Worm (Caenorhabditis elegans) whole organism, young adult: ENCODE results near the gene lro-1.
A peak's percentile ranks its signal among the peaks of the same experiment; 100 is the strongest.

ENCODE experiments used
- B0019.2 ChIP-seq: fragments of 200-800 bp; sonication (Bioruptor generic); conservative IDR thresholded peaks from 2 replicates; pipeline ENCODE4 v1.3.6; 2022; ENCODE audit warnings: missing genetic modification reagents, missing genetic modification characterization, missing compliant biosample characterization
- B0336.3 ChIP-seq: fragments of 200-800 bp; sonication (Bioruptor generic); IDR thresholded peaks from 2 replicates; pipeline ENCODE4 v1.3.6; 2022; ENCODE audit warnings: missing genetic modification characterization, missing compliant biosample characterization
- D2030.7 ChIP-seq: fragments of 200-800 bp; sonication (Bioruptor generic); IDR thresholded peaks from 2 replicates; pipeline ENCODE4 v1.3.6; 2022; ENCODE audit warnings: missing genetic modification reagents, missing genetic modification characterization, missing compliant biosample characterization
- F22D6.2 ChIP-seq: sonication (generic microtip); optimal IDR thresholded peaks from 2 replicates; lab custom pipeline; 2016; ENCODE audit warnings: mild to moderate bottlenecking, missing genetic modification characterization, missing compliant biosample characterization
- F33H1.4 ChIP-seq: fragments of 200-800 bp; sonication (Bioruptor generic); IDR thresholded peaks from 2 replicates; pipeline ENCODE4 v1.3.6; 2022; ENCODE audit warnings: missing genetic modification reagents, missing genetic modification characterization, missing compliant biosample characterization
- F49E8.2 ChIP-seq: sonication (generic microtip); optimal IDR thresholded peaks from 3 replicates; lab custom pipeline; 2017; ENCODE audit warnings: missing genetic modification characterization, mild to moderate bottlenecking, missing compliant biosample characterization, antibody characterized with exemption, moderate library complexity; ENCODE audit not compliant: insufficient read depth
- F57A8.1 ChIP-seq: fragments of 200-800 bp; sonication (Bioruptor generic); optimal IDR thresholded peaks from 2 replicates; lab custom pipeline; 2018; ENCODE audit warnings: mild to moderate bottlenecking, missing genetic modification characterization, moderate library complexity, missing compliant biosample characterization
- T26A5.8 ChIP-seq: sonication (generic microtip); optimal IDR thresholded peaks from 2 replicates; lab custom pipeline; 2016; ENCODE audit warnings: missing genetic modification characterization, missing compliant biosample characterization
- Y53F4B.3 ChIP-seq: fragments of 200-800 bp; sonication (Bioruptor generic); IDR thresholded peaks from 2 replicates; pipeline ENCODE4 v1.3.6; 2022; ENCODE audit warnings: missing genetic modification reagents, missing genetic modification characterization, missing compliant biosample characterization
- Y56A3A.18 ChIP-seq: fragments of 200-800 bp; sonication (Bioruptor generic); IDR thresholded peaks from 2 replicates; pipeline ENCODE4 v1.3.6; 2022; ENCODE audit warnings: missing genetic modification reagents, missing genetic modification characterization, missing compliant biosample characterization
- Y79H2A.3 ChIP-seq: fragments of 200-800 bp; sonication (Bioruptor generic); conservative IDR thresholded peaks from 2 replicates; pipeline ENCODE4 v1.3.6; 2022; ENCODE audit warnings: missing genetic modification reagents, missing genetic modification characterization, missing compliant biosample characterization
- akir-1 ChIP-seq: fragments of 200-800 bp; sonication (Bioruptor generic); optimal IDR thresholded peaks from 2 replicates; lab custom pipeline; 2018; ENCODE audit warnings: mild to moderate bottlenecking, missing genetic modification characterization, moderate library complexity, missing compliant biosample characterization
- ama-1 ChIP-seq, 3 experiments: fragments of 150-350 bp in 1 of 3; sonication (generic microtip) in 2 of 3; optimal IDR thresholded peaks; 2 replicates each; lab custom pipeline; 2014 to 2018; ENCODE audit warnings: missing biosample characterization in 2 of 3, missing genetic modification characterization in 2 of 3, missing genetic modification reagents in 2 of 3
- bed-1 ChIP-seq: fragments of 200-800 bp; sonication (Bioruptor generic); IDR thresholded peaks from 2 replicates; pipeline ENCODE4 v1.3.6; 2022; ENCODE audit warnings: missing genetic modification reagents, missing genetic modification characterization, missing compliant biosample characterization
- chd-7 ChIP-seq: sonication (generic microtip); optimal IDR thresholded peaks from 2 replicates; lab custom pipeline; 2016; ENCODE audit warnings: mild to moderate bottlenecking, missing genetic modification characterization, moderate library complexity, missing compliant biosample characterization
- dpff-1 ChIP-seq: sonication (generic microtip); optimal IDR thresholded peaks from 2 replicates; lab custom pipeline; 2017; ENCODE audit warnings: mild to moderate bottlenecking, missing genetic modification characterization, missing compliant biosample characterization
- dpl-1 ChIP-seq: fragments of 150-350 bp; optimal IDR thresholded peaks from 2 replicates; lab custom pipeline; 2014; ENCODE audit warnings: missing biosample characterization, missing genetic modification reagents, missing genetic modification characterization
- efl-1 ChIP-seq: fragments of 150-350 bp; optimal IDR thresholded peaks from 2 replicates; lab custom pipeline; 2014; ENCODE audit warnings: missing biosample characterization, missing genetic modification reagents, missing genetic modification characterization
- egl-18 ChIP-seq: fragments of 200-800 bp; sonication (Bioruptor generic); IDR thresholded peaks from 2 replicates; pipeline ENCODE4 v1.3.6; 2022; ENCODE audit warnings: missing genetic modification reagents, missing genetic modification characterization, missing compliant biosample characterization
- egl-44 ChIP-seq: fragments of 200-800 bp; sonication (Bioruptor generic); IDR thresholded peaks from 2 replicates; pipeline ENCODE4 v1.3.6; 2022; ENCODE audit warnings: missing genetic modification reagents, missing genetic modification characterization, missing compliant biosample characterization
- egrh-3 ChIP-seq: fragments of 200-800 bp; sonication (Bioruptor generic); IDR thresholded peaks from 2 replicates; pipeline ENCODE4 v1.3.6; 2022; ENCODE audit warnings: missing genetic modification reagents, missing genetic modification characterization, missing compliant biosample characterization
- ets-4 ChIP-seq: fragments of 200-800 bp; sonication (Bioruptor generic); optimal IDR thresholded peaks from 2 replicates; lab custom pipeline; 2018; ENCODE audit warnings: mild to moderate bottlenecking, missing genetic modification characterization, missing compliant biosample characterization
- hmg-20 ChIP-seq: fragments of 200-800 bp; sonication (Bioruptor generic); IDR thresholded peaks from 2 replicates; pipeline ENCODE4 v1.3.6; 2022; ENCODE audit warnings: missing genetic modification reagents, missing genetic modification characterization, missing compliant biosample characterization
- hsf-1 ChIP-seq: fragments of 200-800 bp; sonication (Bioruptor generic); IDR thresholded peaks from 2 replicates; pipeline ENCODE4 v1.3.6; 2022; ENCODE audit warnings: missing genetic modification reagents, missing genetic modification characterization, missing compliant biosample characterization
- lsl-1 ChIP-seq: fragments of 200-800 bp; sonication (Bioruptor generic); optimal IDR thresholded peaks from 2 replicates; lab custom pipeline; 2018; ENCODE audit warnings: mild to moderate bottlenecking, missing genetic modification characterization, moderate library complexity, missing compliant biosample characterization
- lsy-27 ChIP-seq: sonication (generic microtip); optimal IDR thresholded peaks from 2 replicates; lab custom pipeline; 2017; ENCODE audit warnings: missing genetic modification characterization, mild to moderate bottlenecking, missing compliant biosample characterization, antibody characterized with exemption, missing genotype, borderline replicate concordance; ENCODE audit not compliant: insufficient read depth
- madf-3 ChIP-seq: fragments of 200-800 bp; sonication (Bioruptor generic); IDR thresholded peaks from 2 replicates; pipeline ENCODE4 v1.3.6; 2022; ENCODE audit warnings: missing genetic modification reagents, missing genetic modification characterization, missing compliant biosample characterization
- mxl-1 ChIP-seq: sonication (generic microtip); optimal IDR thresholded peaks from 2 replicates; lab custom pipeline; 2016; ENCODE audit warnings: missing genetic modification characterization, missing compliant biosample characterization
- nfya-2 ChIP-seq: fragments of 200-800 bp; sonication (Bioruptor generic); IDR thresholded peaks from 2 replicates; pipeline ENCODE4 v1.3.6; 2022; ENCODE audit warnings: missing genetic modification reagents, missing genetic modification characterization, missing compliant biosample characterization
- nhr-120 ChIP-seq: fragments of 200-800 bp; sonication (Bioruptor generic); IDR thresholded peaks from 2 replicates; pipeline ENCODE4 v1.3.6; 2022; ENCODE audit warnings: missing genetic modification characterization, missing compliant biosample characterization
- nhr-27 ChIP-seq: fragments of 200-800 bp; sonication (Bioruptor generic); optimal IDR thresholded peaks from 2 replicates; lab custom pipeline; 2018; ENCODE audit warnings: mild to moderate bottlenecking, missing genetic modification characterization, moderate library complexity, missing compliant biosample characterization
- pbrm-1 ChIP-seq: fragments of 200-800 bp; sonication (Bioruptor generic); IDR thresholded peaks from 2 replicates; pipeline ENCODE4 v1.3.6; 2022; ENCODE audit warnings: missing genetic modification reagents, missing genetic modification characterization, missing compliant biosample characterization
- sea-2 ChIP-seq: fragments of 200-800 bp; sonication (Bioruptor generic); IDR thresholded peaks from 2 replicates; pipeline ENCODE4 v1.3.6; 2022; ENCODE audit warnings: missing genetic modification characterization, missing compliant biosample characterization
- snpc-1.3 ChIP-seq: sonication (generic microtip); optimal IDR thresholded peaks from 2 replicates; lab custom pipeline; 2017; ENCODE audit warnings: missing genetic modification characterization, mild to moderate bottlenecking, missing compliant biosample characterization, antibody characterized with exemption, moderate library complexity, missing genotype, missing genetic modification reagents; ENCODE audit not compliant: insufficient read depth
- tbx-9 ChIP-seq: sonication (generic microtip); optimal IDR thresholded peaks from 2 replicates; lab custom pipeline; 2016; ENCODE audit warnings: borderline replicate concordance, missing genetic modification characterization, inconsistent platforms, missing compliant biosample characterization
- tlf-1 ChIP-seq: fragments of 200-800 bp; sonication (Bioruptor generic); optimal IDR thresholded peaks from 2 replicates; lab custom pipeline; 2018; ENCODE audit warnings: mild to moderate bottlenecking, missing genetic modification characterization, missing compliant biosample characterization
- unc-62 ChIP-seq: fragments of 150-350 bp; optimal IDR thresholded peaks from 2 replicates; lab custom pipeline; 2014; ENCODE audit warnings: missing biosample characterization, missing genetic modification reagents, missing genetic modification characterization
- xnd-1 ChIP-seq: sonication (generic microtip); optimal IDR thresholded peaks from 2 replicates; lab custom pipeline; 2016; ENCODE audit warnings: missing genotype, missing genetic modification reagents, missing genetic modification characterization, missing compliant biosample characterization
- ztf-26 ChIP-seq: sonication (generic microtip); optimal IDR thresholded peaks from 2 replicates; lab custom pipeline; 2017; ENCODE audit warnings: missing genetic modification characterization, missing compliant biosample characterization

Gene lro-1

DNA sequence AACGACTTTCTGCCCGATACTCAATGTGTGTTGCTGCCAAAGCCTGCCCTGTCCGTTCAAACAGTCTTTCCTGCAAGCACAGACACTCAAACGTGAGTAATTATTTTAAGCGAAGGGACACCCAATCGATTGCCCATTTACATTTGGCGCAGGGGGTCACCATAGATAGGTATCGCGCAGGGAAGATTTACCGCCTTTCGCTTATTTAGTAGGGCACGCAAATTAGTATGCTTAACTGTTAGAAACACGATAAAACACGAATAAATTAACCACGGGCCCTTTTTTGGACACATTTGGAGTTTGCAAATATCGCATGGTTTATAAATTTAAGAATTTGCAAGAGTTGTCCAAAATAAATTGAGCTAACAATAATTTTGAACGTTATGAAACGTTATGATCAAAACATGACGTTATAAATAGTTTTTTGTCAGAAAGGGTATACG, 24.5 kb downstream of the lro-1 start (continued):
- TF ChIP-seq Y56A3A.18 (GFP tag; lab: Robert Waterston, UW) (peak; percentile 100), lsy-27 (tag; lab: Kevin White, UChicago) (no peak), madf-3 (GFP tag; lab: Robert Waterston, UW) (peak; percentile 84; the same call in 1 of the 2 replicates), egl-44 (GFP tag; lab: Robert Waterston, UW) (peak; percentile 94), hsf-1 (GFP tag; lab: Robert Waterston, UW) (peak; percentile 67), dpff-1 (tag; lab: Kevin White, UChicago) (peak; percentile 99), F33H1.4 (GFP tag; lab: Robert Waterston, UW) (peak; percentile 27; the same call in 1 of the 2 replicates), egrh-3 (GFP tag; lab: Robert Waterston, UW) (peak; percentile 61), ama-1 (optimal IDR thresholded peaks at IDR 0.05; lab: Kevin White, UChicago) (no peak), ama-1 (GFP tag; optimal IDR thresholded peaks at IDR 0.05; lab: Kevin White, UChicago) (peak; percentile 18 to 94), T26A5.8 (tag; lab: Kevin White, UChicago) (peak; percentile 55), D2030.7 (GFP tag; lab: Robert Waterston, UW) (0 out of 2 replicates have a peak, but pooled peaks have one; percentile 34), chd-7 (peak; percentile 99), nhr-27 (tag; lab: Kevin White, UChicago) (peak; percentile 96), nhr-120 (GFP tag; lab: Robert Waterston, UW) (0 out of 2 replicates have a peak, but pooled peaks have one; percentile 53), unc-62 (GFP tag; lab: Kevin White, UChicago) (peak; percentile 58), lsl-1 (peak; percentile 2), B0019.2 (GFP tag; lab: Robert Waterston, UW) (no peak), tlf-1 (GFP tag; lab: Kevin White, UChicago) (peak; percentile 99), snpc-1.3 (tag; lab: Kevin White, UChicago) (no peak), Y53F4B.3 (GFP tag; lab: Robert Waterston, UW) (no peak), B0336.3 (GFP tag; lab: Robert Waterston, UW) (peak; percentile 100), F22D6.2 (tag; lab: Kevin White, UChicago) (peak; percentile 97), sea-2 (GFP tag; lab: Robert Waterston, UW) (peak; percentile 89), egl-18 (GFP tag; lab: Robert Waterston, UW) (peak; percentile 96), akir-1 (GFP tag; lab: Kevin White, UChicago) (peak; percentile 91), hmg-20 (GFP tag; lab: Robert Waterston, UW) (peak; percentile 98), dpl-1 (peak; percentile 19), nfya-2 (0 out of 2 replicates have a peak, but pooled peaks have one; percentile 72), F49E8.2 (tag; lab: Kevin White, UChicago) (peak; percentile 30), xnd-1 (tag; lab: Kevin White, UChicago) (no peak), Y79H2A.3 (GFP tag; lab: Robert Waterston, UW) (no peak), tbx-9 (tag; lab: Kevin White, UChicago) (no peak), bed-1 (GFP tag; lab: Robert Waterston, UW) (peak; percentile 88; the same call in 1 of the 2 replicates), mxl-1 (tag; lab: Kevin White, UChicago) (no peak), pbrm-1 (GFP tag; lab: Robert Waterston, UW) (peak; percentile 96), ztf-26 (tag; lab: Kevin White, UChicago) (peak; percentile 100), ets-4 (GFP tag; lab: Kevin White, UChicago) (peak; percentile 98), F57A8.1 (GFP tag; lab: Kevin White, UChicago) (peak; percentile 86), efl-1 (GFP tag; lab: Kevin White, UChicago) (no peak)
- TF ChIP-seq, all 124 proteins: peak for 99
